Fruit fly (Drosophila melanogaster) whole organism, embryonic: ENCODE measurements around the gene eIF1.

Experiments
- Ada2b ChIP-seq: fragments of 200-800 bp; sonication (Bioruptor generic); IDR thresholded peaks from 2 replicates; pipeline ENCODE4 v1.3.6; 2022; ENCODE audit warnings: missing biosample characterization, missing genetic modification characterization
- Awh ChIP-seq: fragments of 200-800 bp; sonication (Bioruptor generic); IDR thresholded peaks from 2 replicates; pipeline ENCODE4, ENCODE4 v1.3.6; 2022; ENCODE audit warnings: missing biosample characterization, missing genetic modification characterization
- CG10565 ChIP-seq: fragments of 200-800 bp; sonication (Bioruptor generic); optimal IDR thresholded peaks from 3 replicates; lab custom pipeline; 2016; ENCODE audit warnings: missing biosample characterization, mild to moderate bottlenecking, missing genetic modification characterization
- CG10654 ChIP-seq: fragments of 200-800 bp; sonication (Bioruptor generic); optimal IDR thresholded peaks from 2 replicates; lab custom pipeline; 2016; ENCODE audit warnings: missing biosample characterization, missing genetic modification characterization
- CG11695 ChIP-seq: fragments of 200-800 bp; sonication (Bioruptor generic); IDR thresholded peaks from 3 replicates; pipeline ENCODE4 v1.3.6; 2022; ENCODE audit warnings: missing biosample characterization, missing genetic modification characterization
- CG11723 ChIP-seq: fragments of 200-800 bp; sonication (Bioruptor generic); optimal IDR thresholded peaks from 2 replicates; lab custom pipeline; 2017; ENCODE audit warnings: missing biosample characterization, mild to moderate bottlenecking, missing genetic modification characterization
- CG13123 ChIP-seq: fragments of 200-800 bp; sonication (Bioruptor generic); optimal IDR thresholded peaks from 2 replicates; lab custom pipeline; 2016; ENCODE audit warnings: missing biosample characterization, missing genetic modification characterization
- CG13287 ChIP-seq: fragments of 200-800 bp; sonication (Bioruptor generic); IDR thresholded peaks from 2 replicates; pipeline ENCODE4 v1.3.6; 2022; ENCODE audit warnings: missing biosample characterization, missing genetic modification characterization; ENCODE audit not compliant: partially characterized antibody
- CG14710 ChIP-seq: fragments of 200-800 bp; sonication (Bioruptor generic); optimal IDR thresholded peaks from 3 replicates; lab custom pipeline; 2019; ENCODE audit warnings: missing biosample characterization, mild to moderate bottlenecking, missing genetic modification characterization, moderate library complexity
- CG14860 ChIP-seq: fragments of 200-800 bp; sonication (Bioruptor generic); IDR thresholded peaks from 3 replicates; pipeline ENCODE4 v1.3.6; 2022; ENCODE audit warnings: missing biosample characterization, missing genetic modification characterization; ENCODE audit not compliant: partially characterized antibody
- CG15601 ChIP-seq: fragments of 200-800 bp; sonication (Bioruptor generic); optimal IDR thresholded peaks from 3 replicates; lab custom pipeline; 2019; ENCODE audit warnings: missing biosample characterization, mild to moderate bottlenecking, missing genetic modification characterization, moderate library complexity
- CG32532 ChIP-seq: fragments of 200-800 bp; sonication (Bioruptor generic); IDR thresholded peaks from 2 replicates; pipeline ENCODE4 v1.3.6; 2022; ENCODE audit warnings: missing biosample characterization, missing genetic modification characterization
- CG4328 ChIP-seq: fragments of 200-800 bp; sonication (Bioruptor generic); optimal IDR thresholded peaks from 3 replicates; lab custom pipeline; 2017; ENCODE audit warnings: missing biosample characterization, missing genetic modification reagents, missing genetic modification characterization
- CG4424 ChIP-seq: fragments of 200-800 bp; sonication (Bioruptor generic); optimal IDR thresholded peaks from 3 replicates; lab custom pipeline; 2016; ENCODE audit warnings: missing biosample characterization, missing genetic modification characterization
- CG6791 ChIP-seq: fragments of 200-800 bp; sonication (Bioruptor generic); IDR thresholded peaks from 3 replicates; pipeline ENCODE4 v1.3.6; 2022; ENCODE audit warnings: missing biosample characterization, missing genetic modification characterization; ENCODE audit not compliant: partially characterized antibody
- CG9817 ChIP-seq: fragments of 200-800 bp; sonication (Bioruptor generic); optimal IDR thresholded peaks from 2 replicates; lab custom pipeline; 2018; ENCODE audit warnings: missing biosample characterization, mild to moderate bottlenecking, missing genetic modification characterization, moderate library complexity
- Chrac-16 ChIP-seq: fragments of 200-800 bp; sonication (Bioruptor generic); optimal IDR thresholded peaks from 3 replicates; lab custom pipeline; 2016; ENCODE audit warnings: missing biosample characterization, missing genetic modification characterization
- Dp ChIP-seq: fragments of 200-800 bp; sonication (Bioruptor generic); optimal IDR thresholded peaks from 2 replicates; lab custom pipeline; 2018; ENCODE audit warnings: missing biosample characterization, mild to moderate bottlenecking, missing genetic modification characterization, moderate library complexity
- Gug ChIP-seq: fragments of 200-800 bp; sonication (Bioruptor generic); IDR thresholded peaks from 4 replicates; pipeline ENCODE4 v1.3.6; 2022; ENCODE audit warnings: missing biosample characterization, missing genetic modification characterization
- H2.0 ChIP-seq: fragments of 200-800 bp; sonication (Bioruptor generic); IDR thresholded peaks from 2 replicates; pipeline ENCODE4 v1.3.6; 2022; ENCODE audit warnings: missing biosample characterization, missing genetic modification characterization
- NFAT ChIP-seq: fragments of 200-800 bp; sonication (Bioruptor generic); IDR thresholded peaks from 2 replicates; pipeline ENCODE4 v1.3.6; 2022; ENCODE audit warnings: missing biosample characterization, missing genetic modification characterization
- Optix ChIP-seq: fragments of 200-800 bp; sonication (Bioruptor generic); IDR thresholded peaks from 3 replicates; pipeline ENCODE4 v1.3.6; 2022; ENCODE audit warnings: missing biosample characterization, missing genetic modification characterization
- Rfx ChIP-seq: fragments of 200-800 bp; sonication (Bioruptor generic); IDR thresholded peaks from 2 replicates; pipeline ENCODE4 v1.3.6; 2022; ENCODE audit warnings: missing biosample characterization, missing genetic modification characterization
- Six4 ChIP-seq: fragments of 200-800 bp; sonication (Bioruptor generic); optimal IDR thresholded peaks from 2 replicates; lab custom pipeline; 2016; ENCODE audit warnings: missing biosample characterization, missing genetic modification characterization
- Spps ChIP-seq: fragments of 200-800 bp; sonication (Bioruptor generic); optimal IDR thresholded peaks from 2 replicates; lab custom pipeline; 2018; ENCODE audit warnings: missing biosample characterization, mild to moderate bottlenecking, missing genetic modification characterization
- Stat92E ChIP-seq, 3 experiments: fragments of >200 bp in 2 of 3; fragments of 200-800 bp in 1 of 3; sonication (Bioruptor generic) in 1 of 3; optimal IDR thresholded peaks; 2 replicates each; lab custom pipeline; 2017 to 2019; ENCODE audit warnings: missing biosample characterization in 3 of 3, missing genetic modification characterization in 3 of 3, mild to moderate bottlenecking in 1 of 3, moderate library complexity in 1 of 3
- bbx ChIP-seq: fragments of 200-800 bp; sonication (Bioruptor generic); IDR thresholded peaks from 2 replicates; pipeline ENCODE4 v1.3.6; 2022; ENCODE audit warnings: missing biosample characterization, missing genetic modification characterization; ENCODE audit not compliant: partially characterized antibody
- chinmo ChIP-seq: fragments of 200-800 bp; sonication (Bioruptor generic); IDR thresholded peaks from 4 replicates; pipeline ENCODE4 v1.3.6; 2022; ENCODE audit warnings: missing biosample characterization, missing genetic modification characterization; ENCODE audit not compliant: partially characterized antibody
- chm ChIP-seq: fragments of 200-800 bp; sonication (Bioruptor generic); IDR thresholded peaks from 2 replicates; pipeline ENCODE4 v1.3.6; 2022; ENCODE audit warnings: missing biosample characterization, missing genetic modification characterization
- croc ChIP-seq: fragments of 200-800 bp; sonication (Bioruptor generic); conservative IDR thresholded peaks from 3 replicates; pipeline ENCODE4 v1.3.6; 2022; ENCODE audit warnings: missing biosample characterization, missing genetic modification characterization
- cwo ChIP-seq: fragments of 200-800 bp; sonication (Bioruptor generic); optimal IDR thresholded peaks from 3 replicates; lab custom pipeline; 2017; ENCODE audit warnings: missing biosample characterization, missing genetic modification characterization, mild to moderate bottlenecking, moderate library complexity, missing genetic modification reagents
- dm ChIP-seq: fragments of 200-800 bp; sonication (Bioruptor generic); optimal IDR thresholded peaks from 3 replicates; lab custom pipeline; 2016; ENCODE audit warnings: missing biosample characterization, missing genetic modification characterization
- emc ChIP-seq: fragments of 200-800 bp; sonication (Bioruptor generic); optimal IDR thresholded peaks from 2 replicates; lab custom pipeline; 2016; ENCODE audit warnings: missing biosample characterization, missing genetic modification characterization
- ewg ChIP-seq: fragments of 200-800 bp; sonication (Bioruptor generic); optimal IDR thresholded peaks from 3 replicates; lab custom pipeline; 2017; ENCODE audit warnings: mild to moderate bottlenecking, missing biosample characterization, missing genetic modification reagents, missing genetic modification characterization
- gro ChIP-seq: fragments of 200-800 bp; sonication (Bioruptor generic); optimal IDR thresholded peaks from 2 replicates; lab custom pipeline; 2016; ENCODE audit warnings: missing biosample characterization, missing genetic modification characterization
- h ChIP-seq: fragments of >200 bp; optimal IDR thresholded peaks from 2 replicates; lab custom pipeline; 2017
- hbn ChIP-seq: fragments of 200-800 bp; sonication (Bioruptor generic); IDR thresholded peaks from 2 replicates; pipeline ENCODE4 v1.3.6; 2022; ENCODE audit warnings: missing biosample characterization, missing genetic modification characterization; ENCODE audit not compliant: partially characterized antibody
- hth ChIP-seq: fragments of >200 bp; optimal IDR thresholded peaks from 2 replicates; lab custom pipeline; 2017; ENCODE audit warnings: inconsistent platforms
- inv ChIP-seq: fragments of 200-800 bp; sonication (Bioruptor generic); IDR thresholded peaks from 2 replicates; pipeline ENCODE4 v1.3.6; 2022; ENCODE audit warnings: missing biosample characterization, missing genetic modification characterization; ENCODE audit not compliant: partially characterized antibody
- kni ChIP-seq: fragments of 200-800 bp; sonication (Bioruptor generic); optimal IDR thresholded peaks from 3 replicates; lab custom pipeline; 2017; ENCODE audit warnings: mild to moderate bottlenecking, missing biosample characterization, missing genetic modification reagents, missing genetic modification characterization
- knrl ChIP-seq: fragments of 200-800 bp; sonication (Bioruptor generic); IDR thresholded peaks from 3 replicates; pipeline ENCODE4 v1.3.6; 2022; ENCODE audit warnings: missing biosample characterization, missing genetic modification characterization; ENCODE audit not compliant: partially characterized antibody
- luna ChIP-seq: fragments of 200-800 bp; sonication (Bioruptor generic); optimal IDR thresholded peaks from 2 replicates; lab custom pipeline; 2016; ENCODE audit warnings: missing biosample characterization, missing genetic modification characterization
- nau ChIP-seq: fragments of 200-800 bp; sonication (Bioruptor generic); optimal IDR thresholded peaks from 3 replicates; lab custom pipeline; 2017; ENCODE audit warnings: missing biosample characterization, mild to moderate bottlenecking, missing genetic modification characterization, missing genetic modification reagents
- nerfin-1 ChIP-seq: fragments of 200-800 bp; sonication (Bioruptor generic); optimal IDR thresholded peaks from 3 replicates; lab custom pipeline; 2019; ENCODE audit warnings: missing biosample characterization, mild to moderate bottlenecking, missing genetic modification characterization, moderate library complexity
- pb ChIP-seq: fragments of 200-800 bp; sonication (Bioruptor generic); optimal IDR thresholded peaks from 3 replicates; lab custom pipeline; 2016; ENCODE audit warnings: missing biosample characterization, missing genetic modification characterization
- pho ChIP-seq: fragments of 200-800 bp; sonication (Bioruptor generic); optimal IDR thresholded peaks from 2 replicates; lab custom pipeline; 2016; ENCODE audit warnings: missing biosample characterization, missing genetic modification characterization
- sr ChIP-seq: fragments of 200-800 bp; sonication (Bioruptor generic); IDR thresholded peaks from 3 replicates; pipeline ENCODE4 v1.3.6; 2022; ENCODE audit warnings: missing biosample characterization, missing genetic modification characterization
- tgo ChIP-seq: fragments of 200-800 bp; sonication (Bioruptor generic); IDR thresholded peaks from 3 replicates; pipeline ENCODE4 v1.3.6; 2022; ENCODE audit warnings: missing biosample characterization, missing genetic modification characterization
- unc-4 ChIP-seq: fragments of 200-800 bp; sonication (Bioruptor generic); IDR thresholded peaks from 2 replicates; pipeline ENCODE4 v1.3.6; 2022; ENCODE audit warnings: missing biosample characterization, missing genetic modification characterization; ENCODE audit not compliant: partially characterized antibody
- yki ChIP-seq: fragments of >200 bp; optimal IDR thresholded peaks from 3 replicates; lab custom pipeline; 2018
- zf30C ChIP-seq: fragments of 200-800 bp; sonication (Bioruptor generic); optimal IDR thresholded peaks from 3 replicates; lab custom pipeline; 2018; ENCODE audit warnings: missing biosample characterization, mild to moderate bottlenecking, missing genetic modification characterization

The eIF1 gene

DNA sequence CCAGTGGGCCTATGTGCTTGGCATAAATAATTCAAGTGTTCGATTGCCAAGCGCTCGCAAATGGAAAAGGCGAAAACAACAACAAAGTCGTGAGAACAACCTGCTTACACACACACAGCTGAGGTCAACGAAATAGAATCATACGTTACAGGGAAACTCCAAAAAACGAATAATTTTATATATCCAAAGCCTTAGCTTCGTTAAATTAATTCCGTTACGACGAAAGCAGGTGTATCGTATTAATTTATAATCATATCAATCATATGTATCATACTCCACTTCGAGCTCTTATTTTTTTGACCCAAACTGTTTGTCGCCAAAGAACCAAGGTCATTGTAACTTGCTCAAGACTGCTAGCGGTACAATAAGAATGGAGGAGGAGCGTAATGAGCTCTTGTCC is 43.7 kb upstream of the eIF1 start (continued):
- peak; percentile 87 for TF ChIP-seq Gug
- TF ChIP-seq CG4424: peak; percentile 90
- peak; percentile 94 for TF ChIP-seq CG11695 (GFP tag; lab: Robert Waterston, UW)
- TF ChIP-seq Rfx (GFP tag; lab: Robert Waterston, UW): peak; percentile 94
- TF ChIP-seq CG6791 (GFP tag; lab: Robert Waterston, UW): no peak
- peak; percentile 68 for TF ChIP-seq CG11723 (GFP tag; lab: Kevin White, UChicago)
- TF ChIP-seq Dp (GFP tag; lab: Kevin White, UChicago): no peak
- TF ChIP-seq nau (GFP tag; lab: Kevin White, UChicago): no peak
- peak; percentile 78 for TF ChIP-seq CG10654 (GFP tag; lab: Kevin White, UChicago)
- TF ChIP-seq kni (GFP tag; lab: Kevin White, UChicago): peak; percentile 8
- no peak for TF ChIP-seq hth (lab: Kevin White, UChicago)
- TF ChIP-seq tgo (GFP tag; lab: Robert Waterston, UW): peak; percentile 87
- TF ChIP-seq luna: peak; percentile 41
- TF ChIP-seq pho (GFP tag; lab: Kevin White, UChicago): peak; percentile 54
- no peak for TF ChIP-seq zf30C (GFP tag; lab: Kevin White, UChicago)
- no peak for TF ChIP-seq knrl (GFP tag; lab: Robert Waterston, UW)
- TF ChIP-seq bbx (GFP tag; lab: Robert Waterston, UW): no peak
- TF ChIP-seq CG9817: peak; percentile 76
- peak; percentile 94 for TF ChIP-seq Ada2b (GFP tag; lab: Robert Waterston, UW)
- peak; percentile 88 for TF ChIP-seq chm (GFP tag; lab: Robert Waterston, UW)
- peak; percentile 86 for TF ChIP-seq Awh (GFP tag; lab: Robert Waterston, UW)
- no peak for TF ChIP-seq CG13287 (GFP tag; lab: Robert Waterston, UW)
- TF ChIP-seq CG14710: peak; percentile 83
- TF ChIP-seq CG13123 (GFP tag; lab: Kevin White, UChicago): no peak
- TF ChIP-seq H2.0 (GFP tag; lab: Robert Waterston, UW): peak; percentile 78
- TF ChIP-seq NFAT (GFP tag; lab: Robert Waterston, UW): peak; percentile 86
- peak; percentile 78 for TF ChIP-seq Optix (GFP tag; lab: Robert Waterston, UW)
- TF ChIP-seq Spps: peak; percentile 86
- peak; percentile 83 for TF ChIP-seq croc (GFP tag; lab: Robert Waterston, UW)
- no peak for TF ChIP-seq yki
- TF ChIP-seq CG14860 (GFP tag; lab: Robert Waterston, UW): no peak
- TF ChIP-seq dm (GFP tag; lab: Kevin White, UChicago): peak; percentile 59
- peak; percentile 85 for TF ChIP-seq cwo (GFP tag; lab: Kevin White, UChicago)
- TF ChIP-seq ewg (GFP tag; lab: Kevin White, UChicago): peak; percentile 59
- TF ChIP-seq gro (GFP tag; lab: Kevin White, UChicago): peak; percentile 94
- TF ChIP-seq Chrac-16: peak; percentile 81
- TF ChIP-seq hbn (GFP tag; lab: Robert Waterston, UW): no peak
- TF ChIP-seq CG4328 (GFP tag; lab: Kevin White, UChicago): peak; percentile 48
- peak; percentile 46; the same call in 1 of the 3 replicates for TF ChIP-seq sr
- peak; percentile 89 for TF ChIP-seq CG32532 (GFP tag; lab: Robert Waterston, UW)
- no peak for TF ChIP-seq emc (GFP tag; lab: Kevin White, UChicago)
- no peak for TF ChIP-seq unc-4 (GFP tag; lab: Robert Waterston, UW)
- peak; percentile 70 for TF ChIP-seq CG10565 (GFP tag; lab: Kevin White, UChicago)
- no peak for TF ChIP-seq h (lab: Kevin White, UChicago)
- peak in 1 of 3 experiments; percentile 64 for TF ChIP-seq Stat92E (GFP tag; optimal IDR thresholded peaks at IDR 0.05; lab: Kevin White, UChicago)
- TF ChIP-seq inv (GFP tag; lab: Robert Waterston, UW): no peak
- no peak for TF ChIP-seq chinmo (GFP tag; lab: Robert Waterston, UW)
- TF ChIP-seq CG15601 (tag; lab: Kevin White, UChicago): no peak
- TF ChIP-seq nerfin-1 (tag; lab: Kevin White, UChicago): peak; percentile 52
- TF ChIP-seq Six4 (GFP tag; lab: Kevin White, UChicago): peak; percentile 82
- TF ChIP-seq pb (GFP tag; lab: Kevin White, UChicago): peak; percentile 68
